Fruit fly (Drosophila melanogaster): ENCODE results near the gene CG13021.
A peak's percentile ranks its signal among the peaks of the same experiment; 100 is the strongest.

Gene CG13021

DNA sequence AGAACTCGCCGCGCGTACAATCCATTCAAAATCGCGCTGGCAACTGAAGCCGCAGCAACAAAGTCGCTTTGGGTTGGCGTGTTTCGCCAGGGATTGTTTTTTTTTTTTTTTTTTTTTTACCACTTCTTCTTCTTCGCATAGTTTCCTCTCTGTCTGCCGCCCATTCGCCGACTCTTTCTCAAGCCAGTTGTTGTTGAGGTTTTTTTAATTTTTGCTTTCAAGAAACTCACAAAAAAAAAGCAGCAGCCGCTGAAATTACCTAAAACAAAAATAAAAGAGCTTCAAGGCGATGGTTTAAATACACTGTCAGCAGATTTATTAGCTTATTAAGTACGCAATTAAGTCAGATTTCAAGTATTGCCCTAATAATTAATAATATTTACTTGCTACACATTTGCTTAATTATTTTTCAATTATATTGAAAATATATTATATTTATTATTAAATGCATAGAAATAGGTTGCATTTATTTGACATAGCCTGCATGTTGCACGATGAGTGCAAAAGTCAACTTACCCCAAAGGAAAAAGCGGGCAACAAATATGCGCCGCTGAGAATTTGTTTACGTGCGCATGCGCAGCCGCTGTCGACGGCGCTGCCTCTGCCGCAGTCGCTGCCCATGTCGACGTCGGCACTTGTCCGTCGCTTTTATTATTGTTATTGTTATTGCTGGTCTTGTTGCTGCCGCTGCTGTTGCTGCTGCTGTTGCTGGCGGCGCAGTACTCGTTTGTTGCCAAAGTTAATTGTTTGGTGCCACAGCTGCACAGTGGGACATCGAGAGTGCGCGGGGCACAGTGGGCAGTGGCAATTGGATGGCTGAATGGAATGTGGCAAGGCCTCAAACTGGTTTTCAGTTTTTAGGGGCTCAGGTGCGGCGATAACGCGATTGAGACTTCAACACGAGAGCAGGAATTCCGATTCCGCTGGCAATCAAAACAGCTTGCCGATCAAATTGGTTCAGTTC is 39.4 kb upstream of the CG13021 start, which contains the start of gene CG12206 (continued):
- TF ChIP-seq vri (GFP tag; optimal IDR thresholded peaks at IDR 0.05) (peak; percentile 37), OdsH (GFP tag; optimal IDR thresholded peaks at IDR 0.05) (peak; percentile 54), dac (GFP tag; optimal IDR thresholded peaks at IDR 0.05) (peak; percentile 30), Ets96B (tag; optimal IDR thresholded peaks at IDR 0.05) (peak; percentile 88), CG8119 (GFP tag; IDR thresholded peaks at IDR 0.05) (peak; percentile 86), acj6 (GFP tag; optimal IDR thresholded peaks at IDR 0.05) (peak; percentile 57), CG8632 (GFP tag; optimal IDR thresholded peaks at IDR 0.05) (peak; percentile 81), Hr4 (GFP tag; optimal IDR thresholded peaks at IDR 0.05) (peak; percentile 36), Lpt (GFP tag; optimal IDR thresholded peaks at IDR 0.05) (peak; percentile 66), CG11902 (GFP tag; optimal IDR thresholded peaks at IDR 0.05) (peak; percentile 42), fd59A (GFP tag; optimal IDR thresholded peaks at IDR 0.05) (peak; percentile 69)

DNA sequence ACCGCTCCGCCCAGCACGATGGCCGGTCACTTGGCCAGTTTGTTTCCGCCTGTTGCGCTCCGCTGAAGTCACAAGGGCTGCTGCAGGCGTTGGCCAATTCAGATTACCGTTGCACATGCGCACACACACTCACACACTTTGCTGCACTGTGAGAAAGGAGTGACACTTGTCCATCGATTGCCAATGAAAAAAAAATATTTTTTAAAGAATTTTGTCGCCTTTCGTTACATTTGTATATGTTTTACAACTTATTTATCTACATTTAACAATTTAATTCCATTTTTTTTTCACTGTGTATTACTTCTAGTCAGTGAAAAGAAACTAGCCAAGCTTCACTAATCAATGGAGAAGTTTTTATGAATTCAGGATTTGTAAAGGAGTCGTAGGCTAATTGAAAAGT is 38.1 kb upstream of the CG13021 start:
- TF ChIP-seq Hr39 (GFP tag; optimal IDR thresholded peaks at IDR 0.05): peak; percentile 79
- TF ChIP-seq Sox15 (GFP tag; optimal IDR thresholded peaks at IDR 0.05): peak; percentile 50
- TF ChIP-seq svp (GFP tag): peak; percentile 91
- peak; percentile 31 for TF ChIP-seq vri (GFP tag; optimal IDR thresholded peaks at IDR 0.05)
- TF ChIP-seq Eip75B (GFP tag; optimal IDR thresholded peaks at IDR 0.05): peak; percentile 77
- peak; percentile 6 for TF ChIP-seq CG16779 (tag; optimal IDR thresholded peaks at IDR 0.05)
- peak; percentile 77 for TF ChIP-seq cyc (GFP tag; optimal IDR thresholded peaks at IDR 0.05)
- peak; percentile 40 for TF ChIP-seq CG11902 (GFP tag; optimal IDR thresholded peaks at IDR 0.05)
- TF ChIP-seq CG32006 (GFP tag; optimal IDR thresholded peaks at IDR 0.05): peak; percentile 85
- peak; percentile 70 for TF ChIP-seq CG4318 (GFP tag; optimal IDR thresholded peaks at IDR 0.05)
- peak; percentile 81 for TF ChIP-seq Met (GFP tag; optimal IDR thresholded peaks at IDR 0.05)
- TF ChIP-seq Hr38 (GFP tag; optimal IDR thresholded peaks at IDR 0.05): no peak
- TF ChIP-seq CG6808 (GFP tag; optimal IDR thresholded peaks at IDR 0.05): peak; percentile 53
- peak; percentile 63 for TF ChIP-seq Gug (GFP tag; IDR thresholded peaks at IDR 0.05)
- peak; percentile 59 for TF ChIP-seq spab (GFP tag; optimal IDR thresholded peaks at IDR 0.05)
- peak; percentile 75 for TF ChIP-seq CG10631 (GFP tag; optimal IDR thresholded peaks at IDR 0.05)
- peak; percentile 79 for TF ChIP-seq lz (GFP tag; optimal IDR thresholded peaks at IDR 0.05)
- peak; percentile 95 for TF ChIP-seq Eip78C (GFP tag)
- peak; percentile 72 for TF ChIP-seq net (GFP tag; optimal IDR thresholded peaks at IDR 0.05)
- TF ChIP-seq CG34406 (GFP tag; optimal IDR thresholded peaks at IDR 0.05): peak; percentile 69
- TF ChIP-seq CG31627 (GFP tag; optimal IDR thresholded peaks at IDR 0.05): peak; percentile 77
- TF ChIP-seq CG3919 (GFP tag; optimal IDR thresholded peaks at IDR 0.05): peak; percentile 82
- peak; percentile 82 for TF ChIP-seq topi (GFP tag; optimal IDR thresholded peaks at IDR 0.05)
- peak; percentile 58 for TF ChIP-seq CG7368 (GFP tag; optimal IDR thresholded peaks at IDR 0.05)
- peak; percentile 78 for TF ChIP-seq CG8119 (GFP tag; IDR thresholded peaks at IDR 0.05)
- TF ChIP-seq CG10669 (GFP tag; optimal IDR thresholded peaks at IDR 0.05): peak; percentile 66
- TF ChIP-seq achi (GFP tag; optimal IDR thresholded peaks at IDR 0.05): peak; percentile 82
- TF ChIP-seq Blimp-1 (GFP tag; optimal IDR thresholded peaks at IDR 0.05): peak; percentile 41
- TF ChIP-seq salr (GFP tag; optimal IDR thresholded peaks at IDR 0.05): peak; percentile 23 to 70
- TF ChIP-seq Ets21C (GFP tag; optimal IDR thresholded peaks at IDR 0.05): peak; percentile 53
- TF ChIP-seq acj6 (GFP tag; optimal IDR thresholded peaks at IDR 0.05): peak; percentile 81
- peak; percentile 23 to 65 for TF ChIP-seq ss (GFP tag; optimal IDR thresholded peaks at IDR 0.05)
- peak; percentile 80 for TF ChIP-seq CG15336 (GFP tag; IDR thresholded peaks at IDR 0.05)
- TF ChIP-seq CG9139 (GFP tag; optimal IDR thresholded peaks at IDR 0.05): peak; percentile 32
- TF ChIP-seq esn (GFP tag; optimal IDR thresholded peaks at IDR 0.05): peak; percentile 83
- no peak for TF ChIP-seq fd85E (GFP tag; optimal IDR thresholded peaks at IDR 0.05)
- peak; percentile 79 for TF ChIP-seq pdm3 (GFP tag; optimal IDR thresholded peaks at IDR 0.05)
- TF ChIP-seq CG6792 (GFP tag; optimal IDR thresholded peaks at IDR 0.05): peak; percentile 67
- peak; percentile 50 for TF ChIP-seq fd59A (GFP tag; optimal IDR thresholded peaks at IDR 0.05)
- peak; percentile 85 for TF ChIP-seq CG6163 (GFP tag; IDR thresholded peaks at IDR 0.05)
- peak; percentile 77 for TF ChIP-seq Smox (GFP tag; optimal IDR thresholded peaks at IDR 0.05)
- peak; percentile 83 for TF ChIP-seq Hr4 (GFP tag; optimal IDR thresholded peaks at IDR 0.05)
